Fruit fly (Drosophila melanogaster): ENCODE data around the gene Rpt5.

DNA sequence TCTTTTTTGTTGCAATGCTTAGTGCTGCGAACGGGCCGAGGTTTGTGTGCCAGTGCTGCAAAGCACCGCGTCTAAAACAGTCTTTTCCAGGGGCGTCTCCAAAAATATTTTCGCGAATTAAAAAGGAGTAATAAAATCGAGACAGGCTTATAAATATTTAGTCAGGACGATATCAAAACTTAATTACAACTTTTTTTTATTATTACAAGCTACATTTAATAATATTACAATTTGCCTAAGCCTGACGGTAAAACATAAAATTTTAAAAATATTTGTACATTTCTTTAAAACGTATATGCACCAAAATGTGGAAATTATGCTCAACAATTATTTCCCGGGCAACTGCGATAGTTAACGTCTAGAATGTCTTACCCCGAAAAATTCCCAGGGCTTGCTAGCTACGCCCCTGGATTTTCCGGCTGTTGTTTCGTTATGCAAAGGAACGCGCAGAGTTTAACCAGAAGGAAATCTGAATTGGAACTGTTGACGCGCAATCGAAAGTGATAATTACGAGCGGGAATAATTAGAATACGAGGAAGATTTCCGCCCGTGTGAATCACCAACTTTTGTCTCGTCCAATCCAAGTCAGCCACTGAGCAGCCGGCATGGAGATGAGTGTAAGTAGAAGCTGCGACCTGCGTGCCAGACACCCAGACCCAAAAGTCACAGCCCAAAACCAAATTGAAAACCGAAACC, 5.4 kb downstream of the Rpt5 start, which contains the start of the genes PTPMT1 and Hrd3:
- TF ChIP-seq CG8478 (optimal IDR thresholded peaks at IDR 0.05) = no peak
- no peak for TF ChIP-seq psq (optimal IDR thresholded peaks at IDR 0.05)

Data from whole organism.